Worm (Caenorhabditis elegans) whole organism, young adult: ENCODE measurements around the gene W08F4.12.

ENCODE experiments used
- F22D6.2 ChIP-seq: sonication (generic microtip); optimal IDR thresholded peaks from 2 replicates; lab custom pipeline; 2016; ENCODE audit warnings: mild to moderate bottlenecking, missing genetic modification characterization, missing compliant biosample characterization
- ama-1 ChIP-seq, 3 experiments: fragments of 150-350 bp in 1 of 3; sonication (generic microtip) in 2 of 3; optimal IDR thresholded peaks; 2 replicates each; lab custom pipeline; 2014 to 2018; ENCODE audit warnings: missing biosample characterization in 2 of 3, missing genetic modification characterization in 2 of 3, missing genetic modification reagents in 2 of 3
- snpc-3.4 ChIP-seq: sonication (generic microtip); optimal IDR thresholded peaks from 2 replicates; lab custom pipeline; 2017; ENCODE audit warnings: missing genetic modification characterization, mild to moderate bottlenecking, missing compliant biosample characterization, antibody characterized with exemption, moderate library complexity, missing genotype, missing genetic modification reagents
- snpc-4 ChIP-seq, 5 experiments: fragments of 150-350 bp in 1 of 5; sonication (generic microtip) in 4 of 5; optimal IDR thresholded peaks; 2 replicates each; lab custom pipeline; 2014 to 2018; ENCODE audit warnings: missing genetic modification characterization in 5 of 5, missing biosample characterization in 3 of 5, antibody characterized with exemption in 2 of 5, mild to moderate bottlenecking in 2 of 5, missing compliant biosample characterization in 2 of 5, missing genotype in 2 of 5, moderate library complexity in 2 of 5, missing genetic modification reagents in 1 of 5
- unc-130 ChIP-seq: sonication (generic microtip); optimal IDR thresholded peaks from 2 replicates; lab custom pipeline; 2016; ENCODE audit warnings: missing genetic modification reagents, missing genetic modification characterization, missing compliant biosample characterization

DNA sequence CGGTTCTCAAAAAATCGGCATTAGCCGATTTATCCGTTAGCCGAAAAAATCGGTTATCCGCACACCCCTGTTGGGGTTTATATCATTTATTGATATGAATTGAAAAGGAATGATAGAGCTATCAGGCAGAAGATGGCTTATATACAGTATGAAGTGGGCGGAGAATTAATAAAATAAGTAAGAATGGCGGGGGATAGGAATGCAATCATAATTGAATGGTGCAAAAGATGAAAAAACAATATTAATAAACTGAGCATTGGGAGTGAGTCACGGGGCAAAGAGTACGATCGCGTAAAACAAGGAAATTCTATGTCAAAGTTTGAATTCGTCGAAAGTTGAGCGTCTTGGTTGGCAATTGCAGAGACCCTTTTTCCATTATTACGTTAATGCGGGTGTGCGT is 47.4 kb downstream of the W08F4.12 start, which contains the start of gene T27A1.2:
- TF ChIP-seq F22D6.2 (tag; lab: Kevin White, UChicago) (no peak), snpc-3.4 (tag; lab: Kevin White, UChicago) (no peak), snpc-4 (GFP tag; optimal IDR thresholded peaks at IDR 0.05; lab: Kevin White, UChicago) (no peak), snpc-4 (tag; optimal IDR thresholded peaks at IDR 0.05; lab: Kevin White, UChicago) (no peak), ama-1 (optimal IDR thresholded peaks at IDR 0.05; lab: Kevin White, UChicago) (no peak), ama-1 (GFP tag; optimal IDR thresholded peaks at IDR 0.05; lab: Kevin White, UChicago) (no peak), unc-130 (GFP tag; lab: Kevin White, UChicago) (no peak)
